Fruit fly (Drosophila melanogaster) S2 (cell line): Measurements from ENCODE around the gene TM9SF2.

Experiments
- CG8478 ChIP-seq: fragments of >200 bp; optimal IDR thresholded peaks from 2 replicates; lab custom pipeline; 2018
- CTCF ChIP-seq, 2 experiments: fragments of >200 bp; optimal IDR thresholded peaks; 2 replicates each; lab custom pipeline; 2018

DNA sequence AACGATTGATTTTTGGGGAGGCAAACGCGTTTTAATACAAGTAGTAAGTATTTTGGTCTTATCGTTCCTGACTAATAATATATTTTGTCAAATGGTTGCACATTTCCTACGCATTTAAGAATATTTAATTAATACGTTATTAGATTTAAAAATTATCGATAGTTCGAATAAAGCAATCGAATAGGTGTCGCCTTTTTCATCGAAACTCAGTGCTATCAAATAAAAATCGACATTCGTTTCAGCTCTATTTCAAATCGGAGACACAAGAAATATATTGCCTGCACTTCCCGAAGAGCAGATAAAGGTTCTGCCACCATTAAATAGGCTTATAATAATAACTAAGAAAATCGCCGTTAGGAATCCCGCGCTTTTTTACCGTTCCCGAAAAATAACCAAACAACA is 579 bp upstream of the TM9SF2 start:
- TF ChIP-seq CTCF (optimal IDR thresholded peaks at IDR 0.05; lab: Kevin White, UChicago) (no peak), CG8478 (lab: Kevin White, UChicago) (no peak)
